Fruit fly (Drosophila melanogaster): ENCODE measurements around the gene IntS10.

Gene IntS10

DNA sequence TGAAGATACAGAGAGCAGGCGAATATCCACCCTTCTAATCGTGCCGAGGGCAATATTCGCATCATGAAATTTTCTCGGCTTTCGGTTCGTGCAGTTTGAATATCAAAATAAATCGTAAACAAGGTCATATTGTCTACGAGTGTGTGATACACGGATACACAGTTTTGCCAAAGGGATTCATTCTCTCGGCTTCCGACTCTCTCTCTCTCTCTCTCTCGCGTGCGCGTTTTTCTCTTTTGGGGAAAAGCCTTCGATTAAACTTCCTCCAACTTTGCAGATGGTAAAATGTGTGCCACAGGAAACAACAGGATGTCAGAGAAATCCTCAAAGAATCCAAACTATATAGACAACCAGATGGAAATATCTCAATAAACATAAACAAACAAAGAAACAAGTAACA, 21.6 kb downstream of the IntS10 start:
- TF ChIP-seq CG11617 (GFP tag; optimal IDR thresholded peaks at IDR 0.05): no peak
- no peak for TF ChIP-seq cnc (optimal IDR thresholded peaks at IDR 0.05)
- peak; percentile 35 for TF ChIP-seq kay (GFP tag; ENCODE audit: borderline replicate concordance)
- TF ChIP-seq Hr96 (GFP tag; optimal IDR thresholded peaks at IDR 0.05): no peak
- TF ChIP-seq CG1620 (GFP tag; optimal IDR thresholded peaks at IDR 0.05): no peak

DNA sequence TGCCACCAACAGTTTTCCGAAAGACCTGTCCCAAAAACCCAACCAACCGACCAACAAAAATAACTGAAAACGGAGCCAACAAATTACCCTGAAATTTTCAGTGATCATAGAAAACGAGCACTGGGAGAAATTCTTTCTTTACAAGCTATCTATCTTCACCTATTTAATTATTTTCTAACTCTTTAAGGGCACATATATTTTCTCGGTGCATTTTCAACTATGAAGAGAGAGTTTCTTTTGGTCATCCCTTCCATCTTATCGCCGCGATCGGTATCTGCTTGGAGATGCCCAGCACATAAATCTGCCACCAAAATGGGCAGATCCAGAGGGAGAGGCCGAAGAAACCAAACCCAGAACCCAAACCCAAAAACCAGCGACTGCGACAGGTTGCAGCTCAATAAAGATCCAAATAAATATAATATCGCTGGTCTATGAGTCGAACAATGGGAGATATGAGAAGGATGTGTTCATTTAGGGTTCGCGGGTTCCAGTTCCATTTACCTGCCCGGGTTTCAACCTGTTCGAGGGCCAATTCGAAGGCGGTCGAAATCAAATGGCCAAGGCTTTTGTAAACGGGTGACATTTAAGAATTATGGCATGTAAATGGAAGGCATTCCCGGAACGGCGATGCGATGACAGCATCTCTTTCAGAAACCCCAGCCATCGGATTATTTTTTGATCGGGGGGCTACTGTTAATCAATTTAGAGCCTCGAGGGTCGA, 36.6 kb downstream of the IntS10 start:
- TF ChIP-seq Mnt (GFP tag; optimal IDR thresholded peaks at IDR 0.05) (no peak), ovo (GFP tag; optimal IDR thresholded peaks at IDR 0.05) (no peak), CG1620 (GFP tag; optimal IDR thresholded peaks at IDR 0.05) (no peak), CG5204 (GFP tag; optimal IDR thresholded peaks at IDR 0.05) (no peak), CG7101 (tag; optimal IDR thresholded peaks at IDR 0.05) (no peak)

DNA sequence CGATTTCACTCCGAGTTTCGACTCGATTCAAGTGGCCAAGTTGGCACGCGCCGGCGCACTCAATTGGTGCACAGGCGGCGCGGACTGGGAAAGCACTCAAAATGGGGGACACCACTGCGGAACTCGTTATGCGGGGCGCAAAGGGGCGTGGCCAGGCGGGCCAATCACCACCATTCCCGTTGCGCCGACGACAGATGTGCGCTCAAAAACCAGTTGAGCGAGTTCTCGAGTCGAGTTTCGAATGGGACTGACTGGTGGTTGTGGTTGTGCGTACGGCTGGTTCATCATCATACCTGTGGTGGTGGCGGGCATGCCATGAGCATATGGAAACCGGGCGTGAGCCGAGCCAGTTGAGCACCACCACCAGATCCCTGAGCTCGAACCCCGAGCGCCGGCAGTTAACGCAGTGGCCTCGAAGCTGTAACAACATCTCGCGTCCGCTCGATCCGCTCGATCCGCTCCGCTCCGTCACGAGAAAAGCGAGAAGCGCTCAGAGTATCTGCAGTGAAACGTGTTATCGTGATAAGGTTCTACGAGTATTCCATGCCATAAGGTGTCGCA, 39.4 kb downstream of the IntS10 start, which contains the start of gene Awh:
Awh (plus strand) TSS at position 392 of the 561 bp plus-strand sequence.
- no peak for TF ChIP-seq CG1620 (GFP tag; optimal IDR thresholded peaks at IDR 0.05)
- no peak for TF ChIP-seq CG11617 (GFP tag; optimal IDR thresholded peaks at IDR 0.05)
- TF ChIP-seq cnc (optimal IDR thresholded peaks at IDR 0.05): no peak
- no peak for TF ChIP-seq tj (GFP tag; optimal IDR thresholded peaks at IDR 0.05)
- no peak for TF ChIP-seq Hr96 (GFP tag; optimal IDR thresholded peaks at IDR 0.05)
- TF ChIP-seq CG12768 (GFP tag; optimal IDR thresholded peaks at IDR 0.05): no peak
- no peak for TF ChIP-seq Clk (GFP tag; optimal IDR thresholded peaks at IDR 0.05)
- no peak for TF ChIP-seq kay (GFP tag; ENCODE audit: borderline replicate concordance)
- TF ChIP-seq cic (GFP tag; optimal IDR thresholded peaks at IDR 0.05): no peak
- no peak for TF ChIP-seq Mnt (GFP tag; optimal IDR thresholded peaks at IDR 0.05)

DNA sequence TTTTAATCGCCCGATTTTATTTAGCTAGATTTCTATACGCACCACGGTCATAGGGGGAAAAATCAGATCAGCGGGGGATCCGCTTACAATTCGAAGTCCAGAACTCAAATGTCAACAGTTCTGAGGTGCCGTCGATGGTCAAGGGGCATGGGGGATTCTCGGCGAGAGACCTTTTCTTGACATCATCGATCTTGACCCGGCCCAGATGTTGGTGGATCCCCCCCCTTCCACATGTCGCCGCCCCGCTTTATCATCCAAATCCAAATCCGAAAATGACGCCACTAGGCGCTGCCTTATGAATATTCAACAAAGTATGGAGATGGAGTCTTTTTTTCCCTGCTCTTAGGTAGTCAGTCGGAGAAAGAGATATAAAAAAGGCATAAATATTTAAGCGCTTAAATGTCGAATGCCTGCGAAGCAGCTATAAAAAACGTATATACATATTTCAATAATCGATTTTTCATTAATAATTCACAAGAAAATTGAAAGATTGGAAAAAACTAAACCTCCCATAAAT, 41.4 kb downstream of the IntS10 start:
- no peak for TF ChIP-seq CG1620 (GFP tag; optimal IDR thresholded peaks at IDR 0.05)
- TF ChIP-seq tj (GFP tag; optimal IDR thresholded peaks at IDR 0.05): no peak
- TF ChIP-seq CG14711 (tag; optimal IDR thresholded peaks at IDR 0.05): no peak
- no peak for TF ChIP-seq cic (GFP tag; optimal IDR thresholded peaks at IDR 0.05)
- TF ChIP-seq cnc (optimal IDR thresholded peaks at IDR 0.05): no peak
- TF ChIP-seq CG7045 (GFP tag; optimal IDR thresholded peaks at IDR 0.05): no peak
- TF ChIP-seq CG5204 (GFP tag; optimal IDR thresholded peaks at IDR 0.05): no peak
- no peak for TF ChIP-seq kay (GFP tag; ENCODE audit: borderline replicate concordance)
- no peak for TF ChIP-seq Clk (GFP tag; optimal IDR thresholded peaks at IDR 0.05)
- no peak for TF ChIP-seq CG12768 (GFP tag; optimal IDR thresholded peaks at IDR 0.05)
- no peak for TF ChIP-seq toe (GFP tag; optimal IDR thresholded peaks at IDR 0.05)
- TF ChIP-seq CG11617 (GFP tag; optimal IDR thresholded peaks at IDR 0.05): no peak
- TF ChIP-seq bab1 (GFP tag; optimal IDR thresholded peaks at IDR 0.05): no peak
- no peak for TF ChIP-seq CG7101 (tag; optimal IDR thresholded peaks at IDR 0.05)
- TF ChIP-seq CG33017 (tag; optimal IDR thresholded peaks at IDR 0.05): no peak
- no peak for TF ChIP-seq Mnt (GFP tag; optimal IDR thresholded peaks at IDR 0.05)
- TF ChIP-seq pad (GFP tag; optimal IDR thresholded peaks at IDR 0.05): no peak
- no peak for TF ChIP-seq Crg-1 (GFP tag; optimal IDR thresholded peaks at IDR 0.05)
- no peak for TF ChIP-seq ovo (GFP tag; optimal IDR thresholded peaks at IDR 0.05)

DNA sequence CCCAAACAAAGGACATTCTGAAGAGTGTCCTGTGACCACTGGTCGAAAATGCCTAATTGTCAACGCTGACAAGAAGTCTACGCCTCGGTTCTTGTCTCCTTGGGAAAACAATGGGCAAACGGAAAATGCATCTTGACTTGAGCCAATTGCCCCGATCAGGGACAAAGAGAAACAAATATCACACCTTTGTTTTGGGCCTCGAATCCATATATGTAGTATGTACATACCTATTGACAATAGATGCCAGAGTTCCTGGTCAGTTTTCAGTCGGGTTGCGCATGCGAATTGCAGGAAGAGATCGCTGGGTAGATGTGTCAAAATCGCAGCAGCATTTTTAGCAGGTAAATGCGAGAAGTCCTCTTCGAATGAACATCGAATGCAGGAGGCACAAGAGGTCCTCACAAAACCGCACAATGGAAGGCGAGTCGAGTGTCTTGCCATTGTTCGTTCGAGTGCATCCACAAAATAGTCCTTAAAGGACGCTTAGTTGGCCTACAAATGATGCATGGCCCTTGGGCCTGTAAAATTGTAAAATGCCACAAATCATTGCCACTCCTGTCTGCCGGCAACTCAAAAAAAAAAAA, 42.3 kb downstream of the IntS10 start:
- TF ChIP-seq CG1620 (GFP tag; optimal IDR thresholded peaks at IDR 0.05) (no peak), CG5204 (GFP tag; optimal IDR thresholded peaks at IDR 0.05) (no peak), CG7045 (GFP tag; optimal IDR thresholded peaks at IDR 0.05) (no peak), pad (GFP tag; optimal IDR thresholded peaks at IDR 0.05) (no peak), bab1 (GFP tag; optimal IDR thresholded peaks at IDR 0.05) (no peak)

DNA sequence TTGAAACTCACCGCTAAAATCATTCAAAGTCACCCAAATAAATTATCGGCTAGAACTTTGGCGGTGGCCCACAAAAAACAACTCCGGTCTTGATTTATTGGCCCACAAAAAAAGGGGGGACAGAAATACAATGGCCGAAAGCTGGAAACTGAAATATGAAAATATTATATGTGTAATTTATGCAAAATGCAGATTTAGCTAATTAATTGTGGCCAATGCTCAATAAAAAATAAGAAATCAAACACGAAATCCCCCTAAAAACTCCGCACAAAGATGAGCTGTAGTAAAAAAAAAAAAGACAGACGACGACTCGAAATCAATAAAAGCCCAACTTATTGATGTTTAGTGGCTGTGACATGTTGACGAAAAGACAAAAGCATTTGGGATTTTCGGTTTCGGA, 43.3 kb downstream of the IntS10 start:
- TF ChIP-seq bab1 (GFP tag; optimal IDR thresholded peaks at IDR 0.05) (no peak), tj (GFP tag; optimal IDR thresholded peaks at IDR 0.05) (no peak)

DNA sequence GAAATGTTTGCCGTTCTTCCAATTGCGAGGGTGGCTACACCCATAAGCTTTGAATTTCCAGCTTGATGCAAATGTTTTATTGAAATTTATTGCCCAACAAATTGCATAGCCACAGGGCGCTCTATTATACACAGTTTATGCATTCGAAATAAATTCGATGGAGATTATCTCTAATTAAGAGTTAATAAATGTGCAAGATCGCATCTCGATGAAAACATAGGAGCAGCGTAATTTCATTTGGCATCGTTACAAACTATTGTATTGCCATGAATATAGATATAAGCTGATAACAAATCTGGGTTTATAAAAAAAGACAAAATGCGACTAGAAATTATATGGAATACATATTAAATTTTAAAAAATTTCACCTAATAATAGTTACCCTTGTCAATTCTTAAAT, 44.0 kb downstream of the IntS10 start:
- no peak for TF ChIP-seq Hr96 (GFP tag; optimal IDR thresholded peaks at IDR 0.05)
- TF ChIP-seq ovo (GFP tag; optimal IDR thresholded peaks at IDR 0.05): no peak
- TF ChIP-seq Mnt (GFP tag; optimal IDR thresholded peaks at IDR 0.05): no peak
- no peak for TF ChIP-seq CG11617 (GFP tag; optimal IDR thresholded peaks at IDR 0.05)
- TF ChIP-seq CG14711 (tag; optimal IDR thresholded peaks at IDR 0.05): no peak
